Worm (Caenorhabditis elegans): ENCODE data around the gene twk-16.
A peak's percentile ranks its signal among the peaks of the same experiment; 100 is the strongest.

twk-16 gene

DNA sequence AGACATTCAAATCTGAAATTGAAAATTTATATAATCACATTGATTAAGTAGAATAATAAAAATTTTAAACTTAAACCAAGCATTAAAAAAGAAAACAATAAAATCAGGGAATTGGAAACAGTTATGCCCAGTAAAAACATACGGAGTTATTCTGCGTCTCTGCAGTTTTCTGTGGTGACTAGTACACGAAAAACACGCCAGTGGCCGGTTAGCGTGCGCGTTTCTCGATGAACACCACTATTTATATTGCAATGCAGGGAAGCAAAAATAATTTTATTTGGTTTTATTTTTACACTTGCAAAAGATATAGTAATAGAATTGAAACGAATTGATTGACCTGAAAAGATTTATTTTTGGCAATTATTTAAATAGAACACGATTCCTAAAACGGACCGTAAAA lies 18.9 kb downstream of the twk-16 start, which contains the start of gene sec-3 (continued):
- peak; percentile 43 for TF ChIP-seq rnt-1 (tag; optimal IDR thresholded peaks at IDR 0.05)
- TF ChIP-seq lin-11 (tag; optimal IDR thresholded peaks at IDR 0.05) = peak; percentile 51
- TF ChIP-seq nfya-1 (tag; optimal IDR thresholded peaks at IDR 0.05) = peak; percentile 78
- no peak for TF ChIP-seq ttx-3 (tag; optimal IDR thresholded peaks at IDR 0.05)
- peak; percentile 48 for TF ChIP-seq C38D4.7 (GFP tag; optimal IDR thresholded peaks at IDR 0.05)
- TF ChIP-seq nhr-11 (tag; optimal IDR thresholded peaks at IDR 0.05) = no peak
- TF ChIP-seq unc-55 (GFP tag; optimal IDR thresholded peaks at IDR 0.05) = peak; percentile 7
- peak; percentile 53 for TF ChIP-seq madf-2 (tag; optimal IDR thresholded peaks at IDR 0.05)
- TF ChIP-seq pha-2 (tag; optimal IDR thresholded peaks at IDR 0.05) = peak; percentile 42
- TF ChIP-seq ceh-2 (tag; optimal IDR thresholded peaks at IDR 0.05) = peak; percentile 31
- peak; percentile 65 for TF ChIP-seq ref-2 (tag; optimal IDR thresholded peaks at IDR 0.05)
- no peak for TF ChIP-seq tbx-7 (tag; optimal IDR thresholded peaks at IDR 0.05)
- no peak for TF ChIP-seq ceh-22 (tag; optimal IDR thresholded peaks at IDR 0.05)
- TF ChIP-seq ama-1 (optimal IDR thresholded peaks at IDR 0.05) = no peak
- TF ChIP-seq hlh-30 (tag; optimal IDR thresholded peaks at IDR 0.05; ENCODE audit: insufficient read depth) = no peak
- TF ChIP-seq sox-4 (tag; optimal IDR thresholded peaks at IDR 0.05) = peak; percentile 21
- 0 out of 2 replicates have a peak, but pooled peaks have one; percentile 54 for TF ChIP-seq ceh-45 (GFP tag; IDR thresholded peaks at IDR 0.05)
- peak; percentile 46 for TF ChIP-seq hlh-8 (tag; optimal IDR thresholded peaks at IDR 0.05)
- TF ChIP-seq tbx-2 (tag; optimal IDR thresholded peaks at IDR 0.05) = peak; percentile 77
- TF ChIP-seq hlh-15 (tag; optimal IDR thresholded peaks at IDR 0.05) = no peak
- TF ChIP-seq T23F11.4 (GFP tag; optimal IDR thresholded peaks at IDR 0.05) = no peak
- peak; percentile 43 for TF ChIP-seq Y22D7AL.16 (tag; optimal IDR thresholded peaks at IDR 0.05)
- TF ChIP-seq pat-9 (tag; optimal IDR thresholded peaks at IDR 0.05) = peak; percentile 3
- TF ChIP-seq mec-3 (tag; optimal IDR thresholded peaks at IDR 0.05; ENCODE audit: borderline replicate concordance) = no peak
- peak; percentile 79 for TF ChIP-seq ceh-31 (tag; optimal IDR thresholded peaks at IDR 0.05)
- no peak for TF ChIP-seq C08G9.2 (tag; optimal IDR thresholded peaks at IDR 0.05)
- TF ChIP-seq fax-1 (tag; optimal IDR thresholded peaks at IDR 0.05) = peak; percentile 18
- no peak for TF ChIP-seq nhr-232 (tag; optimal IDR thresholded peaks at IDR 0.05)
- TF ChIP-seq zip-5 (tag; optimal IDR thresholded peaks at IDR 0.05) = no peak
- no peak for TF ChIP-seq elt-4 (tag; optimal IDR thresholded peaks at IDR 0.05)
- no peak for TF ChIP-seq K09A11.1 (tag; optimal IDR thresholded peaks at IDR 0.05; ENCODE audit: insufficient read depth)
- TF ChIP-seq K02D7.2 (tag; optimal IDR thresholded peaks at IDR 0.05) = no peak

ce11 chrX:3101562-3101961 lies 20.6 kb downstream of the twk-16 start:
- no peak for TF ChIP-seq sox-2 (GFP tag; IDR thresholded peaks at IDR 0.05)

ce11 chrX:3102165-3102564 lies 21.2 kb downstream of the twk-16 start, which contains the start of gene ztf-13:
Gene ztf-13, minus strand, starts transcription at chrX:3102175.
- TF ChIP-seq elt-2 (tag; optimal IDR thresholded peaks at IDR 0.05) (peak; percentile 4), ceh-14 (tag; optimal IDR thresholded peaks at IDR 0.05) (no peak)

ce11 chrX:3102817-3103216 lies 21.9 kb downstream of the twk-16 start:
- TF ChIP-seq ceh-6 (GFP tag; optimal IDR thresholded peaks at IDR 0.05) = peak; percentile 33
- TF ChIP-seq pat-9 (tag; optimal IDR thresholded peaks at IDR 0.05) = no peak
- TF ChIP-seq pqm-1 (tag; optimal IDR thresholded peaks at IDR 0.05) = no peak
- TF ChIP-seq ceh-31 (tag; optimal IDR thresholded peaks at IDR 0.05) = peak; percentile 15
- TF ChIP-seq dmd-4 (tag; optimal IDR thresholded peaks at IDR 0.05; ENCODE audit: borderline replicate concordance) = no peak
- no peak for TF ChIP-seq hlh-6 (tag; optimal IDR thresholded peaks at IDR 0.05)
- peak; percentile 60 for TF ChIP-seq ceh-48 (tag; optimal IDR thresholded peaks at IDR 0.05)
- TF ChIP-seq nfya-1 (tag; optimal IDR thresholded peaks at IDR 0.05) = peak; percentile 55
- no peak for TF ChIP-seq fkh-6 (tag; optimal IDR thresholded peaks at IDR 0.05)
- TF ChIP-seq elt-4 (tag; optimal IDR thresholded peaks at IDR 0.05) = no peak
- TF ChIP-seq lim-6 (tag; optimal IDR thresholded peaks at IDR 0.05) = no peak
- peak; percentile 8 for TF ChIP-seq ceh-34 (tag; optimal IDR thresholded peaks at IDR 0.05)
- no peak for TF ChIP-seq hlh-15 (tag; optimal IDR thresholded peaks at IDR 0.05)
- TF ChIP-seq pax-1 (tag; optimal IDR thresholded peaks at IDR 0.05) = no peak
- peak; percentile 59 for TF ChIP-seq tbx-2 (tag; optimal IDR thresholded peaks at IDR 0.05)
- TF ChIP-seq gmeb-2 (tag; optimal IDR thresholded peaks at IDR 0.05) = no peak
- peak; percentile 20 for TF ChIP-seq unc-55 (GFP tag; optimal IDR thresholded peaks at IDR 0.05)
- TF ChIP-seq ref-2 (tag; optimal IDR thresholded peaks at IDR 0.05) = no peak
